Worm (Caenorhabditis elegans) whole organism, late embryonic: ENCODE measurements around the gene F21C10.5.

Source experiments
- C38D4.7 ChIP-seq: fragments of 200-800 bp; sonication (Bioruptor generic); optimal IDR thresholded peaks from 2 replicates; lab custom pipeline; 2018; ENCODE audit warnings: mild to moderate bottlenecking, missing genetic modification characterization, moderate library complexity, missing compliant biosample characterization
- K02D7.2 ChIP-seq: sonication (generic microtip); optimal IDR thresholded peaks from 2 replicates; lab custom pipeline; 2017; ENCODE audit warnings: mild to moderate bottlenecking, missing genetic modification characterization, missing compliant biosample characterization
- K09A11.1 ChIP-seq: sonication (generic microtip); optimal IDR thresholded peaks from 2 replicates; lab custom pipeline; 2017; ENCODE audit warnings: antibody characterized with exemption, mild to moderate bottlenecking, missing genetic modification characterization, missing compliant biosample characterization; ENCODE audit not compliant: insufficient read depth
- ahr-1 ChIP-seq: sonication (generic microtip); optimal IDR thresholded peaks from 2 replicates; lab custom pipeline; 2016; ENCODE audit warnings: missing genetic modification characterization, missing compliant biosample characterization
- ceh-18 ChIP-seq: sonication (generic microtip); optimal IDR thresholded peaks from 2 replicates; lab custom pipeline; 2016; ENCODE audit warnings: missing genetic modification characterization, missing compliant biosample characterization
- ceh-22 ChIP-seq: sonication (generic microtip); optimal IDR thresholded peaks from 2 replicates; lab custom pipeline; 2017; ENCODE audit warnings: missing biosample characterization, missing genetic modification characterization
- ceh-6 ChIP-seq: fragments of 200-800 bp; sonication (Bioruptor generic); optimal IDR thresholded peaks from 2 replicates; lab custom pipeline; 2018; ENCODE audit warnings: mild to moderate bottlenecking, missing genetic modification characterization, missing compliant biosample characterization
- che-1 ChIP-seq: sonication (generic microtip); optimal IDR thresholded peaks from 2 replicates; lab custom pipeline; 2016; ENCODE audit warnings: mild to moderate bottlenecking, missing genetic modification characterization, missing compliant biosample characterization
- elt-4 ChIP-seq: sonication (generic microtip); optimal IDR thresholded peaks from 2 replicates; lab custom pipeline; 2016; ENCODE audit warnings: missing genetic modification characterization, missing compliant biosample characterization
- fkh-6 ChIP-seq: sonication (generic microtip); optimal IDR thresholded peaks from 2 replicates; lab custom pipeline; 2016; ENCODE audit warnings: missing genetic modification characterization, missing compliant biosample characterization
- hlh-8 ChIP-seq: sonication (generic microtip); optimal IDR thresholded peaks from 2 replicates; lab custom pipeline; 2016; ENCODE audit warnings: missing genotype, missing genetic modification characterization, missing compliant biosample characterization
- mec-3 ChIP-seq: sonication (generic microtip); optimal IDR thresholded peaks from 2 replicates; lab custom pipeline; 2016; ENCODE audit warnings: borderline replicate concordance, missing genetic modification characterization, missing compliant biosample characterization
- odd-2 ChIP-seq: sonication (generic microtip); optimal IDR thresholded peaks from 2 replicates; lab custom pipeline; 2017; ENCODE audit warnings: antibody characterized with exemption, mild to moderate bottlenecking, missing genetic modification characterization, missing compliant biosample characterization
- pha-2 ChIP-seq: sonication (generic microtip); optimal IDR thresholded peaks from 2 replicates; lab custom pipeline; 2017; ENCODE audit warnings: mild to moderate bottlenecking, missing genetic modification characterization, missing compliant biosample characterization
- ref-2 ChIP-seq: sonication (generic microtip); optimal IDR thresholded peaks from 2 replicates; lab custom pipeline; 2016; ENCODE audit warnings: missing genetic modification characterization, missing compliant biosample characterization
- rnt-1 ChIP-seq: sonication (generic microtip); optimal IDR thresholded peaks from 2 replicates; lab custom pipeline; 2016; ENCODE audit warnings: missing genetic modification characterization, missing compliant biosample characterization
- zip-5 ChIP-seq: sonication (generic microtip); optimal IDR thresholded peaks from 2 replicates; lab custom pipeline; 2016; ENCODE audit warnings: missing genetic modification characterization, missing compliant biosample characterization

F21C10.5 gene

ce11 chrV:9175218-9175837 is 49.9 kb downstream of the F21C10.5 start, which contains the start of gene spas-1 (continued):
- TF ChIP-seq elt-4 (tag; lab: Kevin White, UChicago) (no peak), odd-2 (no peak), ceh-22 (tag; lab: Kevin White, UChicago) (no peak), pha-2 (no peak), zip-5 (tag; lab: Kevin White, UChicago) (peak; percentile 7), fkh-6 (tag; lab: Kevin White, UChicago) (peak; percentile 42), ceh-6 (GFP tag; lab: Kevin White, UChicago) (peak; percentile 7), che-1 (tag; lab: Kevin White, UChicago) (peak; percentile 29), ceh-18 (peak; percentile 55), rnt-1 (tag; lab: Kevin White, UChicago) (peak; percentile 41), C38D4.7 (GFP tag; lab: Kevin White, UChicago) (peak; percentile 18), mec-3 (tag; lab: Kevin White, UChicago) (no peak), ahr-1 (tag; lab: Kevin White, UChicago) (no peak), hlh-8 (tag; lab: Kevin White, UChicago) (no peak), K09A11.1 (peak; percentile 34), K02D7.2 (tag; lab: Kevin White, UChicago) (no peak), ref-2 (no peak)
